Worm (Caenorhabditis elegans) whole organism, young adult: ENCODE data around the gene fbxb-97.

ENCODE experiments used
- F33H1.4 ChIP-seq: fragments of 200-800 bp; sonication (Bioruptor generic); IDR thresholded peaks from 2 replicates; pipeline ENCODE4 v1.3.6; 2022; ENCODE audit warnings: missing genetic modification reagents, missing genetic modification characterization, missing compliant biosample characterization
- F49E8.2 ChIP-seq: sonication (generic microtip); optimal IDR thresholded peaks from 3 replicates; lab custom pipeline; 2017; ENCODE audit warnings: missing genetic modification characterization, mild to moderate bottlenecking, missing compliant biosample characterization, antibody characterized with exemption, moderate library complexity; ENCODE audit not compliant: insufficient read depth
- ets-4 ChIP-seq: fragments of 200-800 bp; sonication (Bioruptor generic); optimal IDR thresholded peaks from 2 replicates; lab custom pipeline; 2018; ENCODE audit warnings: mild to moderate bottlenecking, missing genetic modification characterization, missing compliant biosample characterization
- madf-6 ChIP-seq: fragments of 200-800 bp; sonication (Bioruptor generic); IDR thresholded peaks from 2 replicates; pipeline ENCODE4 v1.3.6; 2022; ENCODE audit warnings: missing genetic modification reagents, missing genetic modification characterization, missing compliant biosample characterization
- madf-8 ChIP-seq: fragments of 200-800 bp; sonication (Bioruptor generic); conservative IDR thresholded peaks from 2 replicates; pipeline ENCODE4 v1.3.6; 2022; ENCODE audit warnings: missing genetic modification reagents, missing genetic modification characterization, missing compliant biosample characterization
- pbrm-1 ChIP-seq: fragments of 200-800 bp; sonication (Bioruptor generic); IDR thresholded peaks from 2 replicates; pipeline ENCODE4 v1.3.6; 2022; ENCODE audit warnings: missing genetic modification reagents, missing genetic modification characterization, missing compliant biosample characterization
- pha-4 ChIP-seq: fragments of 150-350 bp; sonication (generic microtip); optimal IDR thresholded peaks from 2 replicates; lab custom pipeline; 2014; ENCODE audit warnings: missing biosample characterization, missing genetic modification reagents, missing genetic modification characterization
- rec-8 ChIP-seq, 2 experiments: sonication (generic microtip); optimal IDR thresholded peaks; 2 replicates each; lab custom pipeline; 2016; ENCODE audit warnings: mild to moderate bottlenecking in 2 of 2, missing genetic modification characterization in 2 of 2, missing genetic modification reagents in 2 of 2, missing genotype in 2 of 2, missing biosample characterization in 1 of 2, missing compliant biosample characterization in 1 of 2, moderate library complexity in 1 of 2
- xnd-1 ChIP-seq: sonication (generic microtip); optimal IDR thresholded peaks from 2 replicates; lab custom pipeline; 2016; ENCODE audit warnings: missing genotype, missing genetic modification reagents, missing genetic modification characterization, missing compliant biosample characterization
- ztf-22 ChIP-seq: fragments of 200-800 bp; sonication (Bioruptor generic); optimal IDR thresholded peaks from 2 replicates; lab custom pipeline; 2018; ENCODE audit warnings: mild to moderate bottlenecking, missing genetic modification characterization, moderate library complexity, missing compliant biosample characterization
- ztf-6 ChIP-seq: fragments of 200-800 bp; sonication (Bioruptor generic); IDR thresholded peaks from 2 replicates; pipeline ENCODE4 v1.3.6; 2022; ENCODE audit warnings: missing genetic modification reagents, missing genetic modification characterization, missing compliant biosample characterization

ce11 chrII:1878663-1879062 lies 30.7 kb upstream of the fbxb-97 start, which contains the start of gene math-16:
- TF ChIP-seq ztf-22 (GFP tag; lab: Kevin White, UChicago): no peak
- TF ChIP-seq madf-8 (GFP tag; lab: Robert Waterston, UW): no peak
- no peak for TF ChIP-seq pbrm-1 (GFP tag; lab: Robert Waterston, UW)
- TF ChIP-seq ets-4 (GFP tag; lab: Kevin White, UChicago): no peak
- TF ChIP-seq pha-4: no peak
- TF ChIP-seq madf-6 (GFP tag; lab: Robert Waterston, UW): no peak
- no peak for TF ChIP-seq F49E8.2 (tag; lab: Kevin White, UChicago)
- no peak for TF ChIP-seq xnd-1 (tag; lab: Kevin White, UChicago)
- TF ChIP-seq ztf-6 (GFP tag; lab: Robert Waterston, UW): no peak
- TF ChIP-seq rec-8 (tag; optimal IDR thresholded peaks at IDR 0.05; lab: Kevin White, UChicago): no peak
- TF ChIP-seq F33H1.4 (GFP tag; lab: Robert Waterston, UW): no peak
